Worm (Caenorhabditis elegans): ENCODE data around the gene latd-1.

Gene latd-1

DNA sequence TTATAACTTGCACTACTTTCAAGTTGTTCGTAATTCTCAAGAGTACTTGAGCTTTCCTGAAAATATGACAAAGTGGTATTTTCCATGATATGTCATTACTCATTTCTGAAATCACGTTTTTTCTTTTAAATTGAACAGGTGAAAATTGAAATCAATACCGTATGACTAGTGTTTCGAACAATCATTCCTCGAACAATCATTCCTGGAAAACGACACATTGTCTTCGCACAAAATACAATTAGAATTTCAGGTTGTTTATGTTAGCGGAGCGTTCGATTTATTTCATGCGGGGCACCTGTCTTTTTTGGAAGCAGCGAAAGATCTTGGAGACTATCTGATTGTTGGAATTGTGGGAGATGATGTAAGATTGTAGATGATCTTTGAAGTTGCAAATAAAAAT, 11.4 kb downstream of the latd-1 start:
- TF ChIP-seq unc-62 (GFP tag; optimal IDR thresholded peaks at IDR 0.05), result no peak

DNA sequence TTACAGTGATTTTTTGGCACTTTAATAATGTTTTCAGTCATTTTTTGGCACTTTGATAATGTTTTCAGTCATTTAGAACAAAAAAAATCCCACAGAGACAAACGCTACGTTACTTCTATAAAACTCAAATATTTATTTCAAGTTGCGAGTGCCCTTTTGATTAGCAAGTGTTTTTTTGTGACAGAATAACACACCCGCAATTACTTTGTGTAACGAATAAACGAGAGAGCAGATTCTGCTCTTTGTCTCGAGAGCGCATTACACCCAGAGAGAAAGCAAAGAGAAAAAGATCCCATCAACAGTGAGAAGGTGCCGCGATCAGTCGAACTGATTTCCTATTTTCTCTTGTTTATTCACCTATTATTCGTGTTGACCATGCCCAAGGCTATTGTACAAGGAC, 13.6 kb downstream of the latd-1 start, which contains the start of gene pcyt-2.2:
TSS of gene pcyt-2.2 (plus strand) at position 301 of the 400 bp plus-strand sequence.
- TF ChIP-seq unc-62 (GFP tag; optimal IDR thresholded peaks at IDR 0.05), result no peak

ce11 chrX:7881307-7881706, 16.3 kb downstream of the latd-1 start:
- TF ChIP-seq unc-62 (GFP tag; optimal IDR thresholded peaks at IDR 0.05), result no peak

DNA sequence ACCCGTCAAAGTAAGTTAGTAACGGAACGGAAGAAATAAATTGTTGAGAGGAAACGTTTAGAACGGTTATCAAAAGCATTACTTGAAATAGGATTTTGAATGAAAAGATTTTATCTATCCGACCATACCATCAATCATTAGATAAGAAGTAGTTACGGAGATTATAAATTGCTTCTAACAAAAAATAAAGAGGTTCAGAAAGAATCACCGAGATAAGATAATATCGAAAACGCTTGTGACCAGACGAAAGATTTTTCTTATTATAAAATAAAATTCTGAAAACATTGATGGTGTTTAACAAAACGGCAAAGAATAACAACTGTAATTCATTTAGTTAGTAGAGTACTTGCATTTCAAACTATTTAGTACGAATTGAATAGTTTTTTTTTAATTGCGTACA, 16.7 kb downstream of the latd-1 start, which contains the start of gene C39D10.8:
TSS of gene C39D10.8 (minus strand) at position 101 of the 400 bp plus-strand sequence.
- no peak for TF ChIP-seq unc-62 (GFP tag; optimal IDR thresholded peaks at IDR 0.05)

DNA sequence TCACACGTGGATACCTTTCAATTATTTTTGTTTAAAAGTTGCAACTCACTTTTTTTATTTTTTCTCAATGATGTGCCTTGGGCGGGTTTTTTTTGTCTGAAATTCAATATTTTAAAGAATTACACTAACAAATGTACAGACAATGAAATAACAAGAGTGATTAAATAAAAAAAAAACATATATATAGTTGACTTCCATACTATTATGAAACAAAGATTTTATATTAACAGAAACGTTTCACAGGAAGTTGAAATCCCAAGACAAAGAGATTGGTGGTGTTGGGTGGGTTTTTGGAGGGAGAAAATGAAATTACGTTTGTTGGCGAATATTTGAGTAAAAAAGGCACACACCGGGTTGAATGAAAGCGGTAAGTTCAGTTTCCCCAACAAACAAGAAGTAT, 21.7 kb downstream of the latd-1 start, which contains the start of gene cca-1:
TSS of gene cca-1 (minus strand) at position 101 of the 400 bp plus-strand sequence.
- TF ChIP-seq unc-62 (GFP tag; optimal IDR thresholded peaks at IDR 0.05), result no peak

DNA sequence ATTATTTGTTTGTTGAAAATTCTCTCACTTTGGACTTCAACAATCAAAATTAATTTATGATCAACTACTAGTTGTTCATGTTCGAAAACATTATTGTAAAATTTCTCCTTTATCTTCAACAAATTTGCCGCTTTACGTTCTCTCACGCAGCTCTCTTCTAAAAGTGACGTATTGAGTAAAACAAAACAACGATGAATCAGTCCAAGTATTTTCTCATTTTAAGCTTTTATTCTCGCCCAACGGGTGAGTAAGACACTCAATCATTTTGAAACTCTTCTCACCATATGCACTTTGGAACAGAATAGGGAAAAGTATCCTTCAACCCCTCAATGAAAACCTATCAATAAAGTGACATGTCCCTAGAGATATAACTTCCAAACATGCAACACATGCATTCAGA, 24.2 kb downstream of the latd-1 start:
- no peak for TF ChIP-seq unc-62 (GFP tag; optimal IDR thresholded peaks at IDR 0.05)

DNA sequence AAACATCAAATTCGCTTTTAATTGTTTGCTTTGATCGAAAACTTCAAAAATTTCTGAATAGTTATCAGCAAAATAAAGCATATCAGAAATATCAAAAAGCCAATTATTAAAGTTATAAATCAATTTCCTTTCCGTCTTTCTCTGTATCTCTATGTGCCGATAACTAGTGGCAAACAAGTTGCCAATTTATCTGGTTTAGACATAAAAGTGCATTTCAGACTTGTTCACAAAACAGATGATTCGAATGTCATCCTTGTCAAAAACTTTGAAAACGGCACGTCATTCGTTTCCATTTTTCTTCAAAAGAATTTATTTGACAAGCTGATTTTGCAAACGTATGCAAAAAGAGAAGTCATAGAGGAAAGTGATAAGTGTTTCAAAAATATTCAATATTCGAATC, 30.3 kb downstream of the latd-1 start:
- no peak for TF ChIP-seq unc-62 (GFP tag; optimal IDR thresholded peaks at IDR 0.05)

ce11 chrX:7866493-7866892, 31.1 kb downstream of the latd-1 start:
- no peak for TF ChIP-seq unc-62 (GFP tag; optimal IDR thresholded peaks at IDR 0.05)

DNA sequence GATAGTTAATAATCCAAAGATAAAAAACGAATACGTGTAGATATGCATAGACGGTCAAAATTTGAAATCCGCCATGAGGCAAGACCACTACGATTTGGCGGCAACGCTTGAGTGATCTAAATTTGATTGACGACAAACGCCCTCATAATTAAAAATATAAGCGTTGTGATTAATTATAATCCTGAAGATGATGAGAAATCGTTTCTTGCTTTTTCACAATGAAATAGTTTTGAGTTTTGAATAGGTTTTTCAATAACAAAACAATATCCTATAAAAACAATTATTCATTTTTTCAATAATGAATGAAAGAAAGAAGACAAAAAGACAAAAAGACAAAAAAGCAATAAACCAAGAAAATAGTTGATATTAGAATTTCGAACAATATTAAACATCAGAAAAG, 50.2 kb downstream of the latd-1 start, which contains the start of gene C54D2.6:
TSS of gene C54D2.6 (minus strand) at position 101 of the 400 bp plus-strand sequence.
- no peak for TF ChIP-seq unc-62 (GFP tag; optimal IDR thresholded peaks at IDR 0.05)

All from whole organism, dauer.